Worm (Caenorhabditis elegans): Measurements from ENCODE around the gene Y54G2A.38.

Y54G2A.38 gene

ce11 chrIV:2808154-2808553 lies 48.9 kb downstream of the Y54G2A.38 start (continued):
- TF ChIP-seq akir-1 (GFP tag; optimal IDR thresholded peaks at IDR 0.05) = no peak
- TF ChIP-seq let-607 (tag; optimal IDR thresholded peaks at IDR 0.05) = peak in 1 of 2 experiments; percentile 10
- TF ChIP-seq nhr-90 (tag; optimal IDR thresholded peaks at IDR 0.05) = peak; percentile 24
- no peak for TF ChIP-seq nhr-120 (GFP tag; IDR thresholded peaks at IDR 0.05)
- peak; percentile 4 for TF ChIP-seq F52B5.7 (tag; optimal IDR thresholded peaks at IDR 0.05)
- TF ChIP-seq ztf-18 (tag; optimal IDR thresholded peaks at IDR 0.05) = peak; percentile 17
- TF ChIP-seq hmg-1.2 (GFP tag; IDR thresholded peaks at IDR 0.05) = peak; percentile 59
- 0 out of 2 replicates have a peak, but pooled peaks have one; percentile 29 for TF ChIP-seq Y56A3A.18 (GFP tag; IDR thresholded peaks at IDR 0.05)
- TF ChIP-seq madf-3 (GFP tag; IDR thresholded peaks at IDR 0.05) = no peak
- TF ChIP-seq lin-26 (GFP tag; IDR thresholded peaks at IDR 0.05) = peak; percentile 75; the same call in 1 of the 2 replicates
- no peak for TF ChIP-seq Y53G8AR.9 (GFP tag; conservative IDR thresholded peaks at IDR 0.05)
- no peak for TF ChIP-seq madf-10 (tag; optimal IDR thresholded peaks at IDR 0.05)
- TF ChIP-seq unc-62 (GFP tag; optimal IDR thresholded peaks at IDR 0.05) = no peak
- TF ChIP-seq sea-2 (GFP tag; IDR thresholded peaks at IDR 0.05) = no peak
- TF ChIP-seq cebp-1 (GFP tag; IDR thresholded peaks at IDR 0.05) = no peak
- no peak for TF ChIP-seq cebp-1 (tag; optimal IDR thresholded peaks at IDR 0.05)
- TF ChIP-seq attf-6 (GFP tag; IDR thresholded peaks at IDR 0.05) = 0 out of 2 replicates have a peak, but pooled peaks have one; percentile 30
- TF ChIP-seq repo-1 (tag; optimal IDR thresholded peaks at IDR 0.05) = no peak
- no peak for TF ChIP-seq nhr-80 (tag; optimal IDR thresholded peaks at IDR 0.05)
- 0 out of 2 replicates have a peak, but pooled peaks have one; percentile 27 for TF ChIP-seq pbrm-1 (GFP tag; IDR thresholded peaks at IDR 0.05)
- no peak for TF ChIP-seq snpc-1.3 (tag; optimal IDR thresholded peaks at IDR 0.05; ENCODE audit: insufficient read depth)
- no peak for TF ChIP-seq fkh-3 (tag; optimal IDR thresholded peaks at IDR 0.05)
- TF ChIP-seq egl-44 (GFP tag; IDR thresholded peaks at IDR 0.05) = peak; percentile 60; the same call in 1 of the 2 replicates
- peak; percentile 68 for TF ChIP-seq dox-1 (GFP tag; IDR thresholded peaks at IDR 0.05)
- no peak for TF ChIP-seq Y79H2A.3 (GFP tag; conservative IDR thresholded peaks at IDR 0.05)
- TF ChIP-seq egl-18 (GFP tag; IDR thresholded peaks at IDR 0.05) = no peak
- TF ChIP-seq mcd-1 (GFP tag; IDR thresholded peaks at IDR 0.05) = peak; percentile 52; the same call in 1 of the 2 replicates
- TF ChIP-seq dpff-1 (tag; optimal IDR thresholded peaks at IDR 0.05) = no peak
- TF ChIP-seq attf-3 (GFP tag; conservative IDR thresholded peaks at IDR 0.05) = 0 out of 2 replicates have a peak, but pooled peaks have one; percentile 26
- peak; percentile 54 for TF ChIP-seq zfh-2 (GFP tag; conservative IDR thresholded peaks at IDR 0.05)
- TF ChIP-seq xnd-1 (tag; optimal IDR thresholded peaks at IDR 0.05) = no peak
- TF ChIP-seq lin-40 (tag; optimal IDR thresholded peaks at IDR 0.05) = no peak
- TF ChIP-seq F39B2.1 (GFP tag; IDR thresholded peaks at IDR 0.05) = no peak
- no peak for TF ChIP-seq lsy-27 (tag; optimal IDR thresholded peaks at IDR 0.05; ENCODE audit: borderline replicate concordance, insufficient read depth)
- TF ChIP-seq athp-1 (tag; optimal IDR thresholded peaks at IDR 0.05) = no peak
- peak; percentile 89 for TF ChIP-seq tbp1 (GFP tag; optimal IDR thresholded peaks at IDR 0.05)
- no peak for TF ChIP-seq snpc-4 (GFP tag; optimal IDR thresholded peaks at IDR 0.05)
- peak in 1 of 4 experiments; percentile 31 for TF ChIP-seq snpc-4 (tag; optimal IDR thresholded peaks at IDR 0.05)
- peak; percentile 62 for TF ChIP-seq D2030.7 (GFP tag; IDR thresholded peaks at IDR 0.05)
- TF ChIP-seq ceh-58 (GFP tag; IDR thresholded peaks at IDR 0.05) = no peak
- no peak for TF ChIP-seq ets-4 (GFP tag; optimal IDR thresholded peaks at IDR 0.05)
- TF ChIP-seq cebp-2 (GFP tag; IDR thresholded peaks at IDR 0.05) = peak; percentile 33; the same call in 1 of the 2 replicates
- TF ChIP-seq ekl-4 (GFP tag; IDR thresholded peaks at IDR 0.05) = no peak
- no peak for TF ChIP-seq pha-4 (tag; optimal IDR thresholded peaks at IDR 0.05)
- TF ChIP-seq F23B12.7 (tag; optimal IDR thresholded peaks at IDR 0.05; ENCODE audit: insufficient read depth) = no peak
- peak; percentile 26 for TF ChIP-seq mes-4 (tag; optimal IDR thresholded peaks at IDR 0.05)
- TF ChIP-seq bed-2 (GFP tag; IDR thresholded peaks at IDR 0.05) = no peak
- no peak for TF ChIP-seq aptf-2 (GFP tag; conservative IDR thresholded peaks at IDR 0.05)
- TF ChIP-seq ccch-3 (GFP tag; optimal IDR thresholded peaks at IDR 0.05) = no peak
